Worm (Caenorhabditis elegans): ENCODE measurements around the gene dpy-2.

DNA sequence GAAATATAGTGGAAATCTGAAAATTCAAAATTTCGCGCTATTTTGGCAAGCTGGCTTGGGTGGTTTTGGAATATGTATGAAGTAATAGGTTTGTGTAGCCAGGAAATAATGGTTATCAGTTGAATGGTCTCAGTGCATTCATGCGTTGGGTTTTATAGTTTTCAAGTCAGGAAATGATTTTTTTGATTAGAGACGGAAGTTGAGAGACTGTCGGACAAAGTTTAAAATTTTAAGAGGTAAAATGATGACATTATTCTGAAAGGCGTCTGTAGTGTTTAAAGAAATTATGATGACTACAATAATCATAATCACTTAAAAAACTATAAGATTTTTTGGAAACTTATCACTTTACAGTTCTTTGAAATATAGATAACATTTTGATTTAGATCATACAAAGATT, 12.6 kb upstream of the dpy-2 start, which contains the start of gene C18H9.6:
- TF ChIP-seq ama-1 (optimal IDR thresholded peaks at IDR 0.05) (no peak), tra-4 (tag; optimal IDR thresholded peaks at IDR 0.05) (no peak), tbx-11 (GFP tag; IDR thresholded peaks at IDR 0.05) (no peak), B0310.2 (tag; optimal IDR thresholded peaks at IDR 0.05) (no peak), hmbx-1 (tag; optimal IDR thresholded peaks at IDR 0.05) (no peak), F13C5.2 (tag; optimal IDR thresholded peaks at IDR 0.05) (no peak), sea-1 (GFP tag; conservative IDR thresholded peaks at IDR 0.05) (no peak)
